Worm (Caenorhabditis elegans) whole organism, young adult: Measurements from ENCODE around the gene srbc-33.

Source experiments
- C06A6.2 ChIP-seq: fragments of 200-800 bp; sonication (Bioruptor generic); conservative IDR thresholded peaks from 2 replicates; pipeline ENCODE4 v1.3.6; 2022; ENCODE audit warnings: missing genetic modification characterization, missing compliant biosample characterization
- D2030.7 ChIP-seq: fragments of 200-800 bp; sonication (Bioruptor generic); IDR thresholded peaks from 2 replicates; pipeline ENCODE4 v1.3.6; 2022; ENCODE audit warnings: missing genetic modification reagents, missing genetic modification characterization, missing compliant biosample characterization
- F33H1.4 ChIP-seq: fragments of 200-800 bp; sonication (Bioruptor generic); IDR thresholded peaks from 2 replicates; pipeline ENCODE4 v1.3.6; 2022; ENCODE audit warnings: missing genetic modification reagents, missing genetic modification characterization, missing compliant biosample characterization
- F37B4.10 ChIP-seq: fragments of 200-800 bp; sonication (Bioruptor generic); IDR thresholded peaks from 2 replicates; pipeline ENCODE4 v1.3.6; 2022; ENCODE audit warnings: missing genetic modification characterization, missing compliant biosample characterization
- Y56A3A.18 ChIP-seq: fragments of 200-800 bp; sonication (Bioruptor generic); IDR thresholded peaks from 2 replicates; pipeline ENCODE4 v1.3.6; 2022; ENCODE audit warnings: missing genetic modification reagents, missing genetic modification characterization, missing compliant biosample characterization
- Y67H2A.10 ChIP-seq: fragments of 200-800 bp; sonication (Bioruptor generic); conservative IDR thresholded peaks from 2 replicates; pipeline ENCODE4 v1.3.6; 2022; ENCODE audit warnings: missing genetic modification reagents, missing genetic modification characterization, missing compliant biosample characterization
- akir-1 ChIP-seq: fragments of 200-800 bp; sonication (Bioruptor generic); optimal IDR thresholded peaks from 2 replicates; lab custom pipeline; 2018; ENCODE audit warnings: mild to moderate bottlenecking, missing genetic modification characterization, moderate library complexity, missing compliant biosample characterization
- ama-1 ChIP-seq, 3 experiments: fragments of 150-350 bp in 1 of 3; sonication (generic microtip) in 2 of 3; optimal IDR thresholded peaks; 2 replicates each; lab custom pipeline; 2014 to 2018; ENCODE audit warnings: missing biosample characterization in 2 of 3, missing genetic modification characterization in 2 of 3, missing genetic modification reagents in 2 of 3
- aptf-3 ChIP-seq: fragments of 200-800 bp; sonication (Bioruptor generic); IDR thresholded peaks from 2 replicates; pipeline ENCODE4 v1.3.6; 2022; ENCODE audit warnings: missing genetic modification characterization, missing compliant biosample characterization
- atf-7 ChIP-seq: sonication (generic microtip); optimal IDR thresholded peaks from 2 replicates; lab custom pipeline; 2017; ENCODE audit warnings: mild to moderate bottlenecking, missing genetic modification characterization, missing compliant biosample characterization
- ccch-3 ChIP-seq: fragments of 200-800 bp; sonication (Bioruptor generic); optimal IDR thresholded peaks from 2 replicates; lab custom pipeline; 2018; ENCODE audit warnings: mild to moderate bottlenecking, missing genetic modification characterization, missing compliant biosample characterization
- ceh-58 ChIP-seq: fragments of 200-800 bp; sonication (Bioruptor generic); IDR thresholded peaks from 2 replicates; pipeline ENCODE4 v1.3.6; 2022; ENCODE audit warnings: missing genetic modification characterization, missing compliant biosample characterization
- ceh-91 ChIP-seq: fragments of 200-800 bp; sonication (Bioruptor generic); IDR thresholded peaks from 2 replicates; pipeline ENCODE4 v1.3.6; 2022; ENCODE audit warnings: missing genetic modification reagents, missing genetic modification characterization, missing compliant biosample characterization
- dox-1 ChIP-seq: fragments of 200-800 bp; sonication (Bioruptor generic); IDR thresholded peaks from 2 replicates; pipeline ENCODE4 v1.3.6; 2022; ENCODE audit warnings: missing genetic modification reagents, missing genetic modification characterization, missing compliant biosample characterization
- egl-44 ChIP-seq: fragments of 200-800 bp; sonication (Bioruptor generic); IDR thresholded peaks from 2 replicates; pipeline ENCODE4 v1.3.6; 2022; ENCODE audit warnings: missing genetic modification reagents, missing genetic modification characterization, missing compliant biosample characterization
- ets-4 ChIP-seq: fragments of 200-800 bp; sonication (Bioruptor generic); optimal IDR thresholded peaks from 2 replicates; lab custom pipeline; 2018; ENCODE audit warnings: mild to moderate bottlenecking, missing genetic modification characterization, missing compliant biosample characterization
- hlh-12 ChIP-seq: sonication (generic microtip); optimal IDR thresholded peaks from 2 replicates; lab custom pipeline; 2016; ENCODE audit warnings: missing genetic modification characterization, missing compliant biosample characterization
- let-526 ChIP-seq: fragments of 200-800 bp; sonication (Bioruptor generic); IDR thresholded peaks from 2 replicates; pipeline ENCODE4 v1.3.6; 2022; ENCODE audit warnings: missing genetic modification reagents, missing genetic modification characterization, missing compliant biosample characterization
- let-607 ChIP-seq, 2 experiments: fragments of 200-800 bp in 1 of 2; sonication (Bioruptor generic) in 1 of 2; sonication (generic microtip) in 1 of 2; optimal IDR thresholded peaks; 2 replicates each; lab custom pipeline; 2016 to 2018; ENCODE audit warnings: mild to moderate bottlenecking in 2 of 2, missing compliant biosample characterization in 2 of 2, missing genetic modification characterization in 2 of 2, moderate library complexity in 2 of 2, missing genotype in 1 of 2
- madf-10 ChIP-seq: sonication (generic microtip); optimal IDR thresholded peaks from 2 replicates; lab custom pipeline; 2016; ENCODE audit warnings: mild to moderate bottlenecking, missing genetic modification characterization, missing compliant biosample characterization
- madf-3 ChIP-seq: fragments of 200-800 bp; sonication (Bioruptor generic); IDR thresholded peaks from 2 replicates; pipeline ENCODE4 v1.3.6; 2022; ENCODE audit warnings: missing genetic modification reagents, missing genetic modification characterization, missing compliant biosample characterization
- madf-8 ChIP-seq: fragments of 200-800 bp; sonication (Bioruptor generic); conservative IDR thresholded peaks from 2 replicates; pipeline ENCODE4 v1.3.6; 2022; ENCODE audit warnings: missing genetic modification reagents, missing genetic modification characterization, missing compliant biosample characterization
- mel-28 ChIP-seq: sonication (generic microtip); optimal IDR thresholded peaks from 2 replicates; lab custom pipeline; 2016; ENCODE audit warnings: borderline replicate concordance, mild to moderate bottlenecking, missing genetic modification characterization, missing compliant biosample characterization
- nfya-2 ChIP-seq: fragments of 200-800 bp; sonication (Bioruptor generic); IDR thresholded peaks from 2 replicates; pipeline ENCODE4 v1.3.6; 2022; ENCODE audit warnings: missing genetic modification reagents, missing genetic modification characterization, missing compliant biosample characterization
- nhr-120 ChIP-seq: fragments of 200-800 bp; sonication (Bioruptor generic); IDR thresholded peaks from 2 replicates; pipeline ENCODE4 v1.3.6; 2022; ENCODE audit warnings: missing genetic modification characterization, missing compliant biosample characterization
- pbrm-1 ChIP-seq: fragments of 200-800 bp; sonication (Bioruptor generic); IDR thresholded peaks from 2 replicates; pipeline ENCODE4 v1.3.6; 2022; ENCODE audit warnings: missing genetic modification reagents, missing genetic modification characterization, missing compliant biosample characterization
- rcor-1 ChIP-seq: fragments of 200-800 bp; sonication (Bioruptor generic); IDR thresholded peaks from 2 replicates; pipeline ENCODE4 v1.3.6; 2022; ENCODE audit warnings: missing genetic modification reagents, missing genetic modification characterization, missing compliant biosample characterization
- rec-8 ChIP-seq, 2 experiments: sonication (generic microtip); optimal IDR thresholded peaks; 2 replicates each; lab custom pipeline; 2016; ENCODE audit warnings: mild to moderate bottlenecking in 2 of 2, missing genetic modification characterization in 2 of 2, missing genetic modification reagents in 2 of 2, missing genotype in 2 of 2, missing biosample characterization in 1 of 2, missing compliant biosample characterization in 1 of 2, moderate library complexity in 1 of 2
- rpc-1 ChIP-seq, 2 experiments: fragments of 150-350 bp in 1 of 2; sonication (generic microtip) in 1 of 2; optimal IDR thresholded peaks; 2 replicates each; lab custom pipeline; 2014 to 2018; ENCODE audit warnings: missing biosample characterization in 1 of 2, missing genetic modification characterization in 1 of 2, missing genetic modification reagents in 1 of 2, missing genotype in 1 of 2
- snpc-1.1 ChIP-seq: sonication (generic microtip); optimal IDR thresholded peaks from 2 replicates; lab custom pipeline; 2017; ENCODE audit warnings: missing genetic modification characterization, mild to moderate bottlenecking, missing compliant biosample characterization, antibody characterized with exemption, moderate library complexity, missing genotype, missing genetic modification reagents; ENCODE audit not compliant: insufficient read depth
- tbp1 ChIP-seq: fragments of 200-800 bp; sonication (Bioruptor generic); optimal IDR thresholded peaks from 2 replicates; lab custom pipeline; 2018; ENCODE audit warnings: mild to moderate bottlenecking, missing genetic modification characterization, missing compliant biosample characterization
- unc-62 ChIP-seq: fragments of 150-350 bp; optimal IDR thresholded peaks from 2 replicates; lab custom pipeline; 2014; ENCODE audit warnings: missing biosample characterization, missing genetic modification reagents, missing genetic modification characterization
- zfh-2 ChIP-seq: fragments of 200-800 bp; sonication (Bioruptor generic); conservative IDR thresholded peaks from 2 replicates; pipeline ENCODE4 v1.3.6; 2022; ENCODE audit warnings: missing genetic modification reagents, missing genetic modification characterization, missing compliant biosample characterization
- ztf-22 ChIP-seq: fragments of 200-800 bp; sonication (Bioruptor generic); optimal IDR thresholded peaks from 2 replicates; lab custom pipeline; 2018; ENCODE audit warnings: mild to moderate bottlenecking, missing genetic modification characterization, moderate library complexity, missing compliant biosample characterization
- ztf-26 ChIP-seq: sonication (generic microtip); optimal IDR thresholded peaks from 2 replicates; lab custom pipeline; 2017; ENCODE audit warnings: missing genetic modification characterization, missing compliant biosample characterization
- ztf-28 ChIP-seq: fragments of 200-800 bp; sonication (Bioruptor generic); IDR thresholded peaks from 2 replicates; pipeline ENCODE4 v1.3.6; 2022; ENCODE audit warnings: missing genetic modification reagents, missing genetic modification characterization, missing compliant biosample characterization
- ztf-3 ChIP-seq: fragments of 200-800 bp; sonication (Bioruptor generic); optimal IDR thresholded peaks from 2 replicates; lab custom pipeline; 2018; ENCODE audit warnings: mild to moderate bottlenecking, missing genetic modification characterization, missing compliant biosample characterization

srbc-33 gene

DNA sequence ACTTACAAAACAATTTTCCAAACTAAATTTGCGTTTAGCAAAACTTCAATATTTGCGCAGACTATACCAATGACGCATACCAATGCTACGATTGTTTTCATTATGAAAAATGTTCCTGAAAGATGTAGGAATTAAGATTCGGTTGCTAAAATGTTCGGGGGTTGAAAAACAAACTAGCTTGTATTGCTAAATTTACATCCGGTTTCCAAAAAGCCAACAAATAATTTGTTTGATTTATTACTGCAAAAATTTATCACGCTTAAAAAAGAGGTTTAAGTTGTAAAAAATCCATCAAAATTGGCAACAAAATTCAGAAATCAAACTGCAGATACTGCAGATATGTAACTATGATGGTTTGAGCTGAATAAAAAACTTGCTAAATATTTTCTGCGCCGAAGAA, 4.3 kb downstream of the srbc-33 start, which contains the start of gene srbc-30:
Gene srbc-30, minus strand, starts transcription at position 101 of the 400 bp plus-strand sequence.
- no peak for TF ChIP-seq let-607 (tag; optimal IDR thresholded peaks at IDR 0.05; lab: Kevin White, UChicago)
- TF ChIP-seq ztf-22 = no peak
- no peak for TF ChIP-seq aptf-3 (GFP tag; lab: Robert Waterston, UW)
- TF ChIP-seq akir-1 (GFP tag; lab: Kevin White, UChicago) = no peak
- no peak for TF ChIP-seq ceh-58 (GFP tag; lab: Robert Waterston, UW)
- no peak for TF ChIP-seq tbp1 (GFP tag; lab: Kevin White, UChicago)
- TF ChIP-seq madf-3 (GFP tag; lab: Robert Waterston, UW) = no peak
- TF ChIP-seq C06A6.2 = no peak
- TF ChIP-seq snpc-1.1 (tag; lab: Kevin White, UChicago) = no peak
- TF ChIP-seq ets-4 = no peak
- no peak for TF ChIP-seq let-526
- TF ChIP-seq Y67H2A.10 = no peak

DNA sequence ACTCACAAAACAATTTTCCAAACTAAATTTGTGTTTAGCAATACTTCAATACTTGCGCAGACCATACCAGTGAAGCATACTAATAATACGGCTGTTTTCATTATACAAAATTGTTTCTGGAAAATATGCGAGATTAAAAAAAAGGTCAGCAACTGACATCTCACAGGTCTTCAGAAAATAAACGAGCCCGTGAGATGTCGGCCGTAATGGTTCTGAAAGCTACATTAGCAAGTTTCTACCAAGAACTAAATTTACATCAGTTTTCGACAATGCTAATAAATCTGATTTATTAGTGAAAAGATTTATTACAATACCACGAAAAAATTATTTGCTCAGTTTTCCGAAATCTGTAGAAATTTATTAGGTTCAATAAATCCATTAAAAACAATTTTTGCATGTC, 7.1 kb downstream of the srbc-33 start, which contains the start of gene srbc-31:
Gene srbc-31, minus strand, starts transcription at position 101 of the 400 bp plus-strand sequence.
- no peak for TF ChIP-seq unc-62
- no peak for TF ChIP-seq snpc-1.1 (tag; lab: Kevin White, UChicago)
- TF ChIP-seq F33H1.4 (GFP tag; lab: Robert Waterston, UW) = no peak
- TF ChIP-seq ztf-26 (tag; lab: Kevin White, UChicago) = no peak
- TF ChIP-seq dox-1 = no peak
- no peak for TF ChIP-seq ztf-3 (GFP tag; lab: Kevin White, UChicago)
- no peak for TF ChIP-seq pbrm-1 (GFP tag; lab: Robert Waterston, UW)
- no peak for TF ChIP-seq aptf-3 (GFP tag; lab: Robert Waterston, UW)
- no peak for TF ChIP-seq zfh-2
- no peak for TF ChIP-seq D2030.7 (GFP tag; lab: Robert Waterston, UW)
- TF ChIP-seq Y67H2A.10 = no peak
- no peak for TF ChIP-seq rec-8 (tag; optimal IDR thresholded peaks at IDR 0.05; lab: Kevin White, UChicago)
- no peak for TF ChIP-seq ztf-28 (GFP tag; lab: Robert Waterston, UW)
- no peak for TF ChIP-seq ama-1 (optimal IDR thresholded peaks at IDR 0.05; lab: Kevin White, UChicago)
- TF ChIP-seq ama-1 (GFP tag; optimal IDR thresholded peaks at IDR 0.05; lab: Kevin White, UChicago) = no peak
- no peak for TF ChIP-seq hlh-12 (tag; lab: Kevin White, UChicago)
- no peak for TF ChIP-seq egl-44 (GFP tag; lab: Robert Waterston, UW)

DNA sequence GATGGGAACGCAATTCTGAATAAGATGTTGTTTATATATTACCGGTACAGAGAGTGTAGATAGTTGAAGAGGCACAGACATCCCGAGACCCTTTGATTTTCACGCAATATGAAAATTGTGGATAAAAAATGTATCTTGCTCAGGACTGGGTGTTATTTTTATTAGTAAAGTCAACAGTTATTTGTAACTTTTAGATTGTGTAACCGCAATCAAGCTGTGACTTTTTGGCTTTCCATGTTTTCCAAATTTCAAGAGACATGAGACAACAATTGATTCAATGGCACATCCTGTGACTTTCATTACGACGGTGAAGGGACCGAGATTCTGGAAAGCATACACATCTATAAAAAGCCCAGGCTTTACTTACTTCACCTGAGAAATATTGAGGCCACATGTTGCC, 8.4 kb downstream of the srbc-33 start:
- TF ChIP-seq madf-10 (no peak), rpc-1 (optimal IDR thresholded peaks at IDR 0.05; lab: Kevin White, UChicago) (no peak), rpc-1 (tag; optimal IDR thresholded peaks at IDR 0.05; lab: Kevin White, UChicago) (no peak), madf-8 (GFP tag; lab: Robert Waterston, UW) (no peak), ets-4 (no peak), ccch-3 (GFP tag; lab: Kevin White, UChicago) (no peak)

DNA sequence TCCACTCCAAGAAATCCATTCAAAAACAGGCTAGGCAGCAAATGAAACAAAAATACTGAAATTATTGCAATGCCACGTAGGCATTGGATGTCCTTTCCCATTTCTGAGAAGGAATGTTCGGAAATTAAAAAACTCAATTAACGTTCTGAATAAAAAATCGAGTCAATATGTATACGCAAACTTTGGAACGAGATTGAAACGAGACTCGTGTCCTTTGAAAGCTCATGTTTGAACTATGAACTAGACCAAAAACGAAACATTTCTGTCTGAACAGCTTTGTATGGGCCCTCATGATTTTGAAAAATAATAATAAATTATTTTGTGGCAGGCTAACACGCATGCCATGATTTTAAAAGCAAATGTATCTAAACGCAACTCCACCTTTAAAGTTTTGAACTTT, 9.6 kb downstream of the srbc-33 start, which contains the start of gene oac-2:
Gene oac-2, minus strand, starts transcription at position 101 of the 400 bp plus-strand sequence.
- no peak for TF ChIP-seq rec-8 (tag; optimal IDR thresholded peaks at IDR 0.05; lab: Kevin White, UChicago)
- TF ChIP-seq F37B4.10 (GFP tag; lab: Robert Waterston, UW) = no peak
- TF ChIP-seq tbp1 (GFP tag; lab: Kevin White, UChicago) = no peak
- no peak for TF ChIP-seq rcor-1
- no peak for TF ChIP-seq Y56A3A.18
- no peak for TF ChIP-seq nfya-2 (GFP tag; lab: Robert Waterston, UW)
- no peak for TF ChIP-seq mel-28
- TF ChIP-seq let-526 = no peak
- no peak for TF ChIP-seq F33H1.4 (GFP tag; lab: Robert Waterston, UW)
- TF ChIP-seq nhr-120 (GFP tag; lab: Robert Waterston, UW) = no peak
- TF ChIP-seq ceh-91 (GFP tag; lab: Robert Waterston, UW) = no peak
- no peak for TF ChIP-seq atf-7 (tag; lab: Kevin White, UChicago)
- TF ChIP-seq madf-8 (GFP tag; lab: Robert Waterston, UW) = no peak
- TF ChIP-seq hlh-12 (tag; lab: Kevin White, UChicago) = no peak
